In genomic region chr3L:8063214-8064156, dm6 we compare ENCODE assay signal across 1 fruit fly cellular context.
TF ChIP-seq lines count a peak whose summit lies in the region.

Gene Sarm (plus strand): TSS chr3L:8063874.

TF ChIP-seq in whole organism, embryonic, 481 proteins besides CTCF, POLR2A, EP300 and RAD21 (continued from another document):
- peak; percentile 60 for TF ChIP-seq Jarid2 (GFP tag; optimal IDR thresholded peaks at IDR 0.05; lab: Kevin White, UChicago)
- TF ChIP-seq CG4328 (GFP tag; optimal IDR thresholded peaks at IDR 0.05; lab: Kevin White, UChicago): peak; percentile 37
- no peak for TF ChIP-seq CG7786 (GFP tag; optimal IDR thresholded peaks at IDR 0.05; lab: Kevin White, UChicago)
- peak; percentile 20 for TF ChIP-seq Hsf (GFP tag; optimal IDR thresholded peaks at IDR 0.05; lab: Kevin White, UChicago)
- peak; percentile 13 for TF ChIP-seq Hand (GFP tag; optimal IDR thresholded peaks at IDR 0.05; lab: Kevin White, UChicago)
- TF ChIP-seq bbx (GFP tag; IDR thresholded peaks at IDR 0.05; lab: Robert Waterston, UW; ENCODE audit: partially characterized antibody): peak; percentile 43; the same call in 1 of the 2 replicates
- peak; percentile 85 for TF ChIP-seq nmo (GFP tag; optimal IDR thresholded peaks at IDR 0.05; lab: Kevin White, UChicago)
- TF ChIP-seq H15 (GFP tag; IDR thresholded peaks at IDR 0.05; lab: Robert Waterston, UW): 0 out of 3 replicates have a peak, but pooled peaks have one; percentile 15
- TF ChIP-seq CG7357 (GFP tag; IDR thresholded peaks at IDR 0.05; lab: Robert Waterston, UW): no peak
- TF ChIP-seq nau (GFP tag; optimal IDR thresholded peaks at IDR 0.05; lab: Kevin White, UChicago): peak; percentile 50
- TF ChIP-seq CG42726 (GFP tag; IDR thresholded peaks at IDR 0.05; lab: Robert Waterston, UW; ENCODE audit: partially characterized antibody): no peak
- TF ChIP-seq Max (GFP tag; optimal IDR thresholded peaks at IDR 0.05; lab: Kevin White, UChicago): peak; percentile 44
- TF ChIP-seq Ssrp (tag; optimal IDR thresholded peaks at IDR 0.05; lab: Kevin White, UChicago): peak; percentile 30
- peak; percentile 43 for TF ChIP-seq Hr3 (GFP tag; optimal IDR thresholded peaks at IDR 0.05; lab: Kevin White, UChicago)
- peak; percentile 94 for TF ChIP-seq CG7745 (tag; optimal IDR thresholded peaks at IDR 0.05; lab: Kevin White, UChicago)
- TF ChIP-seq D19B (GFP tag; optimal IDR thresholded peaks at IDR 0.05; lab: Kevin White, UChicago): peak; percentile 9
- peak; percentile 10 for TF ChIP-seq maf-S (GFP tag; optimal IDR thresholded peaks at IDR 0.05; lab: Kevin White, UChicago)
- TF ChIP-seq PHDP (tag; optimal IDR thresholded peaks at IDR 0.05; lab: Kevin White, UChicago): peak; percentile 60
- TF ChIP-seq CG16863 (GFP tag; optimal IDR thresholded peaks at IDR 0.05; lab: Kevin White, UChicago): peak; percentile 12
- peak; percentile 67 for TF ChIP-seq phol (tag; optimal IDR thresholded peaks at IDR 0.05; lab: Kevin White, UChicago)
- no peak for TF ChIP-seq CG7963 (GFP tag; IDR thresholded peaks at IDR 0.05; lab: Robert Waterston, UW; ENCODE audit: partially characterized antibody)
- TF ChIP-seq E2f2 (GFP tag; IDR thresholded peaks at IDR 0.05; lab: Robert Waterston, UW): peak; percentile 33; the same call in 1 of the 2 replicates
- TF ChIP-seq CG18011 (GFP tag; optimal IDR thresholded peaks at IDR 0.05; lab: Kevin White, UChicago): no peak
- no peak for TF ChIP-seq hkb (optimal IDR thresholded peaks at IDR 0.05; lab: Kevin White, UChicago)
- peak; percentile 15; the same call in 1 of the 2 replicates for TF ChIP-seq hkb (GFP tag; IDR thresholded peaks at IDR 0.05; lab: Robert Waterston, UW)
- TF ChIP-seq CG3281 (GFP tag; optimal IDR thresholded peaks at IDR 0.05; lab: Kevin White, UChicago): peak; percentile 61
- TF ChIP-seq odd (GFP tag; optimal IDR thresholded peaks at IDR 0.05; lab: Kevin White, UChicago): peak; percentile 53
- no peak for TF ChIP-seq gsb-n (tag; optimal IDR thresholded peaks at IDR 0.05; lab: Kevin White, UChicago)
- TF ChIP-seq CG2875 (GFP tag; optimal IDR thresholded peaks at IDR 0.05; lab: Kevin White, UChicago): peak; percentile 34
- TF ChIP-seq ranshi (GFP tag; IDR thresholded peaks at IDR 0.05; lab: Robert Waterston, UW): no peak
- peak; percentile 55 for TF ChIP-seq bcd (GFP tag; optimal IDR thresholded peaks at IDR 0.05; lab: Kevin White, UChicago)
- peak; percentile 18 for TF ChIP-seq cwo (GFP tag; optimal IDR thresholded peaks at IDR 0.05; lab: Kevin White, UChicago)
- TF ChIP-seq amos (GFP tag; IDR thresholded peaks at IDR 0.05; lab: Robert Waterston, UW; ENCODE audit: partially characterized antibody): peak; percentile 19; the same call in 1 of the 2 replicates
- TF ChIP-seq CG13296 (GFP tag; optimal IDR thresholded peaks at IDR 0.05; lab: Kevin White, UChicago): peak; percentile 57
- peak; percentile 20 to 28 for TF ChIP-seq bsh (GFP tag; optimal IDR thresholded peaks at IDR 0.05; lab: Kevin White, UChicago)
- peak; percentile 73 for TF ChIP-seq Deaf1 (tag; optimal IDR thresholded peaks at IDR 0.05; lab: Kevin White, UChicago)
- TF ChIP-seq CG3838 (GFP tag; optimal IDR thresholded peaks at IDR 0.05; lab: Kevin White, UChicago): peak; percentile 7
- TF ChIP-seq CG9437 (GFP tag; optimal IDR thresholded peaks at IDR 0.05; lab: Kevin White, UChicago): peak; percentile 46
- peak; percentile 19 for TF ChIP-seq CG2712 (tag; optimal IDR thresholded peaks at IDR 0.05; lab: Kevin White, UChicago)
- no peak for TF ChIP-seq prd (optimal IDR thresholded peaks at IDR 0.05; lab: Kevin White, UChicago)
- peak; percentile 23; the same call in 1 of the 3 replicates for TF ChIP-seq prd (GFP tag; IDR thresholded peaks at IDR 0.05; lab: Robert Waterston, UW)
- TF ChIP-seq wor (GFP tag; IDR thresholded peaks at IDR 0.05; lab: Robert Waterston, UW): no peak
- peak; percentile 93 for TF ChIP-seq Sry-β (GFP tag; optimal IDR thresholded peaks at IDR 0.05; lab: Kevin White, UChicago)
- 0 out of 3 replicates have a peak, but pooled peaks have one; percentile 39 for TF ChIP-seq Dbx (GFP tag; IDR thresholded peaks at IDR 0.05; lab: Robert Waterston, UW)
- no peak for TF ChIP-seq insv (GFP tag; optimal IDR thresholded peaks at IDR 0.05; lab: Kevin White, UChicago)
- TF ChIP-seq CG12391 (tag; optimal IDR thresholded peaks at IDR 0.05; lab: Kevin White, UChicago): peak; percentile 59
- peak in 1 of 2 experiments; percentile 62 for TF ChIP-seq Hr78 (GFP tag; optimal IDR thresholded peaks at IDR 0.05; lab: Kevin White, UChicago)
- TF ChIP-seq org-1 (GFP tag; optimal IDR thresholded peaks at IDR 0.05; lab: Kevin White, UChicago): peak; percentile 6
- TF ChIP-seq Ets65A (GFP tag; lab: Kevin White, UChicago): no peak
- TF ChIP-seq cato (GFP tag; optimal IDR thresholded peaks at IDR 0.05; lab: Kevin White, UChicago; ENCODE audit: borderline replicate concordance): no peak
- peak; percentile 56 for TF ChIP-seq HmgZ (tag; optimal IDR thresholded peaks at IDR 0.05; lab: Kevin White, UChicago)
- TF ChIP-seq YL-1 (GFP tag; optimal IDR thresholded peaks at IDR 0.05; lab: Kevin White, UChicago): no peak
- peak; percentile 47 for TF ChIP-seq CG2120 (GFP tag; optimal IDR thresholded peaks at IDR 0.05; lab: Kevin White, UChicago)
- no peak for TF ChIP-seq CG11696 (GFP tag; IDR thresholded peaks at IDR 0.05; lab: Robert Waterston, UW)
- peak; percentile 28 for TF ChIP-seq az2 (GFP tag; optimal IDR thresholded peaks at IDR 0.05; lab: Kevin White, UChicago)
- peak; percentile 58 for TF ChIP-seq CG8924 (tag; optimal IDR thresholded peaks at IDR 0.05; lab: Kevin White, UChicago)
- no peak for TF ChIP-seq Ets97D (GFP tag; optimal IDR thresholded peaks at IDR 0.05; lab: Kevin White, UChicago)
- TF ChIP-seq CG9727 (GFP tag; optimal IDR thresholded peaks at IDR 0.05; lab: Kevin White, UChicago): peak; percentile 3
- TF ChIP-seq crp (GFP tag; optimal IDR thresholded peaks at IDR 0.05; lab: Kevin White, UChicago): no peak
- peak; percentile 52 for TF ChIP-seq CG6854 (GFP tag; optimal IDR thresholded peaks at IDR 0.05; lab: Kevin White, UChicago)
- 0 out of 3 replicates have a peak, but pooled peaks have one; percentile 39 for TF ChIP-seq HLH4C (GFP tag; IDR thresholded peaks at IDR 0.05; lab: Robert Waterston, UW; ENCODE audit: partially characterized antibody)
- peak; percentile 4 for TF ChIP-seq CG17568 (GFP tag; optimal IDR thresholded peaks at IDR 0.05; lab: Kevin White, UChicago)
- TF ChIP-seq CG10959 (GFP tag; IDR thresholded peaks at IDR 0.05; lab: Robert Waterston, UW): no peak
- no peak for TF ChIP-seq Atf-2 (GFP tag; optimal IDR thresholded peaks at IDR 0.05; lab: Kevin White, UChicago)
